Worm (Caenorhabditis elegans): ENCODE results near the gene ssp-33.

ce11 chrV:14707958-14708357 lies 3.2 kb upstream of the ssp-33 start, which contains the start of gene R08A2.9:
- TF ChIP-seq fkh-10 (GFP tag; optimal IDR thresholded peaks at IDR 0.05) (no peak), nhr-12 (tag; optimal IDR thresholded peaks at IDR 0.05) (no peak), ZK546.5 (tag; optimal IDR thresholded peaks at IDR 0.05) (no peak), egl-27 (tag; optimal IDR thresholded peaks at IDR 0.05) (no peak), lin-15B (tag; optimal IDR thresholded peaks at IDR 0.05) (no peak), ceh-82 (tag; optimal IDR thresholded peaks at IDR 0.05) (no peak), unc-62 (GFP tag; optimal IDR thresholded peaks at IDR 0.05) (no peak), jun-1 (tag; optimal IDR thresholded peaks at IDR 0.05) (no peak), pha-4 (tag; optimal IDR thresholded peaks at IDR 0.05) (no peak), nhr-77 (tag; optimal IDR thresholded peaks at IDR 0.05) (no peak), nhr-28 (tag; optimal IDR thresholded peaks at IDR 0.05) (no peak), mml-1 (tag; optimal IDR thresholded peaks at IDR 0.05) (no peak), tbx-2 (tag; optimal IDR thresholded peaks at IDR 0.05) (no peak), snpc-4 (tag; optimal IDR thresholded peaks at IDR 0.05) (no peak)
